Worm (Caenorhabditis elegans): ENCODE results near the gene irld-40.
A peak's percentile ranks its signal among the peaks of the same experiment; 100 is the strongest.

Gene irld-40

DNA sequence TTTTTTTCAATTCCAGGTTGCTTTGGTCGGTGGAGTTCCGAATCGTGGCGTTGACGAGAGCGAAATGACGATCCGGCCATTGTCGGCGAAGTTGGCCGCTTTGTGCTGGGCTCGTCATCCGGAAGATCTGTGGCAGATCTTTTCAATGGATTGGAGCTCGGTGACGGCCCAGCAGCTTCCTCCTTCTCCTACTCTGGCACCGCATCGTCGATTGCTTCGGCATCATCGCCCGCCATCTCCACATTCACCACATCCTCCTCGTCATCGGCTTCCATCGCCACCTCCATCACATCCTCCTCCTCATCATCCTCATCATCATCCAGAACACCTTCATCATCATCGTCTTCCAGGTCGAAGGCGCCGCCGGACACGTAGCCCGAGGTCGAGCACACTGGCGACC is 36.0 kb downstream of the irld-40 start:
- no peak for TF ChIP-seq sea-1 (GFP tag; conservative IDR thresholded peaks at IDR 0.05)
- TF ChIP-seq ets-7 (tag; optimal IDR thresholded peaks at IDR 0.05): no peak
- 0 out of 2 replicates have a peak, but pooled peaks have one; percentile 24 for TF ChIP-seq scrt-1 (GFP tag; IDR thresholded peaks at IDR 0.05)

DNA sequence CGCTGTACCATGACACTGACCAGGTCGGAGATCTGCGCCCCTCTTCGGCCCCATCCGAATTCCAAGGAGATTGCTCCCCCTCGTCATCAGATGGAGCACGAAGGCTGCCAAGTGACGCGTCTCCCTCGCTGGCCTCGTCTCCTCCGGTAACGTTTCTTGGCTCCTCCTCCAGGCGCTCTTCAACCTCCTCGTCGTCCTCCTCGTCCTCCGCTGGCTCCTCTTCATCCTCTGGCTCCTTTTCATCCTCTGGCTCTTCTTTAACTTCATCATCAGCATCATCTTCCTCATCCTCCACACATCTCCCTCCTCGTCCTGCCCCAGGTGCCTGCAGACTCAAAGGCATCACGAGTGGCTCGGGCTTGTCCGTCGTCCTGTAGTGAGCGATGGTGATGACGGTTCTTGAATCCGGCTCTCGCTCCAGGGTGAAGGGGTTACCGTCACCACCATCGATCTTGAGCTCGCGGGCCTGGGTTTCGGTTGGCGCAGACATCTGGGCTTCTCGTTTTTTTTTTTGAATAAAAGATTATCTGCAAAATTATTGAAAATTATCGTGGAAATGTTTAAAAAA is 36.9 kb downstream of the irld-40 start:
- no peak for TF ChIP-seq tbx-11 (GFP tag; IDR thresholded peaks at IDR 0.05)
- no peak for TF ChIP-seq F13C5.2 (tag; optimal IDR thresholded peaks at IDR 0.05)
- TF ChIP-seq ceh-13 (GFP tag; optimal IDR thresholded peaks at IDR 0.05): no peak
- no peak for TF ChIP-seq ets-7 (tag; optimal IDR thresholded peaks at IDR 0.05)
- no peak for TF ChIP-seq ceh-36 (tag; optimal IDR thresholded peaks at IDR 0.05)
- TF ChIP-seq tra-4 (tag; optimal IDR thresholded peaks at IDR 0.05): no peak
- no peak for TF ChIP-seq scrt-1 (GFP tag; IDR thresholded peaks at IDR 0.05)
- TF ChIP-seq hmg-4 (GFP tag; optimal IDR thresholded peaks at IDR 0.05): no peak
- TF ChIP-seq pes-1 (GFP tag; IDR thresholded peaks at IDR 0.05): no peak
- TF ChIP-seq B0310.2 (tag; optimal IDR thresholded peaks at IDR 0.05): no peak
- no peak for TF ChIP-seq hmbx-1 (tag; optimal IDR thresholded peaks at IDR 0.05)
- TF ChIP-seq aly-1 (tag; optimal IDR thresholded peaks at IDR 0.05): no peak
- TF ChIP-seq flt-1 (GFP tag; IDR thresholded peaks at IDR 0.05): no peak
- no peak for TF ChIP-seq sea-1 (GFP tag; conservative IDR thresholded peaks at IDR 0.05)
- TF ChIP-seq hnd-1 (tag; optimal IDR thresholded peaks at IDR 0.05): no peak
- no peak for TF ChIP-seq ama-1 (optimal IDR thresholded peaks at IDR 0.05)

DNA sequence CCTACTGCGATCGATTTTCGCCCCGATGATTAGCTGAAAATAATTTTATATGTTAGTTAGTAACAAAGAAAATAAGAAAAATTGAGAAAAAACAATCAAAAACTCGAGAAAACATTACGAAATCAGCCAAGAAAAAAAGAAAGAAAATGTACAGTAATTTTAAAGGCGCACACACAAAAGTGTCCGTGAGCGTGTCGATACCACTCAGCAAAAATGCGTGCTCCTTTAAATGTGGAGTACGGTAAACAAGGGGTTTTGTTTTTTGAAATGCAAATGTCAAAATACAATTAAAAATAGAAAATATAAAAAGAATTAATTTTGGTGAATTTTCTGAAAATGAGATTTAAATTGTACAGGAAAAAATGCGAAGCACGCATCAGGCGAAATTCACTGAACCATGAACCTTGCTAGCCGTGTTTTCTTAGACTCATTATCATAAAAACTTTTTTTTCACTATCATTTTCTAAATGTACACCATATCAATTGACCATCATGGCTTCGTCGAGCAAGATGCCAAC is 39.3 kb downstream of the irld-40 start, which contains the start of gene srw-90:
srw-90 (plus strand) TSS at position 468 of the 518 bp plus-strand sequence.
- TF ChIP-seq B0310.2 (tag; optimal IDR thresholded peaks at IDR 0.05): no peak
- no peak for TF ChIP-seq hnd-1 (tag; optimal IDR thresholded peaks at IDR 0.05)
- no peak for TF ChIP-seq tbx-37 (GFP tag; conservative IDR thresholded peaks at IDR 0.05)
- TF ChIP-seq aly-1 (tag; optimal IDR thresholded peaks at IDR 0.05): no peak
- no peak for TF ChIP-seq hmg-4 (GFP tag; optimal IDR thresholded peaks at IDR 0.05)
- no peak for TF ChIP-seq ceh-13 (GFP tag; optimal IDR thresholded peaks at IDR 0.05)
- no peak for TF ChIP-seq flt-1 (GFP tag; IDR thresholded peaks at IDR 0.05)
- TF ChIP-seq ama-1 (optimal IDR thresholded peaks at IDR 0.05): no peak
- no peak for TF ChIP-seq ceh-36 (tag; optimal IDR thresholded peaks at IDR 0.05)
- no peak for TF ChIP-seq ets-7 (tag; optimal IDR thresholded peaks at IDR 0.05)
- no peak for TF ChIP-seq scrt-1 (GFP tag; IDR thresholded peaks at IDR 0.05)

DNA sequence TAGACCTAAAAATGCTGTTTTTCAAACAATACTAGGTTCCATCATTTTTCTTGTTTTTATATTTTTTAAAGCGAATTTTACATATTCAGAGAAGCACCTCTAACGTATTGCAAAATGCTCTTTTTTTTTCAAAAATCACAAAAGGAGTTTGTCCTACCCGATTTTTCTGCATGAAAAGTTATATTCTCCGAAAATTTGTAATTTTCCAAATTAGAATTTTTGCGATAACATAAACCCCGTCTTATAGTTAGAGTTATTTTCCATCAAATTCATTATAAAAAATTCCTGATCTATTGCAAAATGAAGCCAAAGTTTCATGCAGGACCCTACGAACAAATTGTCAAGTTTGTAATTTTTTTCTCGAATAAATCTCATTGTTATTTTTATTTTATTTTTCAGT is 46.1 kb downstream of the irld-40 start, which contains the start of gene srw-99:
srw-99 (plus strand) TSS at position 301 of the 400 bp plus-strand sequence.
- TF ChIP-seq pes-1 (GFP tag; IDR thresholded peaks at IDR 0.05) (no peak), tbx-11 (GFP tag; IDR thresholded peaks at IDR 0.05) (no peak), tbx-37 (GFP tag; conservative IDR thresholded peaks at IDR 0.05) (no peak), hmbx-1 (tag; optimal IDR thresholded peaks at IDR 0.05) (no peak), B0310.2 (tag; optimal IDR thresholded peaks at IDR 0.05) (no peak), tra-4 (tag; optimal IDR thresholded peaks at IDR 0.05) (no peak), hnd-1 (tag; optimal IDR thresholded peaks at IDR 0.05) (no peak), ets-7 (tag; optimal IDR thresholded peaks at IDR 0.05) (no peak), flt-1 (GFP tag; IDR thresholded peaks at IDR 0.05) (no peak), F13C5.2 (tag; optimal IDR thresholded peaks at IDR 0.05) (no peak), ama-1 (optimal IDR thresholded peaks at IDR 0.05) (no peak), ceh-13 (GFP tag; optimal IDR thresholded peaks at IDR 0.05) (no peak), aly-1 (tag; optimal IDR thresholded peaks at IDR 0.05) (no peak), sea-1 (GFP tag; conservative IDR thresholded peaks at IDR 0.05) (no peak), scrt-1 (GFP tag; IDR thresholded peaks at IDR 0.05) (no peak), ceh-36 (tag; optimal IDR thresholded peaks at IDR 0.05) (no peak), hmg-4 (GFP tag; optimal IDR thresholded peaks at IDR 0.05) (no peak)

DNA sequence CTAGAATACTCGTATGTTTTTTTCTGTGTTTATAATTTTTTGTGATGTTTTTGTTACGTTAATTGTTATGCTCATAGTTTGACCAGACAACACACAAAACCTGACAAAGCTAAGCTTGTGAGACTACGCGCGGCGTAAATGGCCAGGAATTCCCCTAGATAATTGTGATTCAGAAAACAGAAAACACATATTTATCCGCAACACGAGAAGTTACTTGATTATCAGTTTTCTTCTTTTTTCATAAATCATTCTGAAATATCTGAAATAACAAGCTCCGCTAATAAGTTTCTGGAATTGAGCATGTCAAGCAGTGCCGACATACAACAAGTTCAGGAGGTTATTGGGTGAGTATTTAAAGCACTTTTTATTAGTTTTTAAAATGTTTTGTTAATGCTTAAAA is 48.5 kb downstream of the irld-40 start, which contains the start of gene srw-100:
srw-100 (plus strand) TSS at position 301 of the 400 bp plus-strand sequence.
- TF ChIP-seq hmg-4 (GFP tag; optimal IDR thresholded peaks at IDR 0.05) (no peak), flt-1 (GFP tag; IDR thresholded peaks at IDR 0.05) (no peak), F13C5.2 (tag; optimal IDR thresholded peaks at IDR 0.05) (no peak), ets-7 (tag; optimal IDR thresholded peaks at IDR 0.05) (no peak), tra-4 (tag; optimal IDR thresholded peaks at IDR 0.05) (no peak), B0310.2 (tag; optimal IDR thresholded peaks at IDR 0.05) (no peak), sea-1 (GFP tag; conservative IDR thresholded peaks at IDR 0.05) (no peak)

DNA sequence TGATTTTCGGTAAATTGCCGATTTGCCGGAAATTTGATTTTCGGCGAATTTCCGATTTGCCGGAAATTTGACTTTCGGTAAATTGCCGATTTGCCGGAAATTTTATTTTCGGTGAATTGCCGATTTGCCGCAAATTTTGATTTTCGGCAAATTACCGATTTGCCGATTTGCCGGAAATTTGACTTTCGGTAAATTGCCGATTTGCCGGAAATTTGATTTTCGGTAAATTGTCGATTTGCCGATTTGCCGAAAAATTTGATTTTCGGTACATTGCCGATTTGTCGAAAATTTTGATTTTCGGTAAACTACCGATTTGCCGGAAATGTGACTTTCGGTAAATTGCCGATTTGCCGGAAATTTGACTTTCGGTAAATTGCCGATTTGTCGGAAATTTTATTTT is 51.4 kb downstream of the irld-40 start:
- TF ChIP-seq scrt-1 (GFP tag; IDR thresholded peaks at IDR 0.05) (peak; percentile 68), tbx-11 (GFP tag; IDR thresholded peaks at IDR 0.05) (peak; percentile 71; the same call in 1 of the 2 replicates), sea-1 (GFP tag; conservative IDR thresholded peaks at IDR 0.05) (peak; percentile 88)

All from whole organism, early embryonic.